Worm (Caenorhabditis elegans) whole organism, late embryonic: ENCODE results near the gene npr-2.

Experiments
- C08G9.2 ChIP-seq: sonication (generic microtip); optimal IDR thresholded peaks from 2 replicates; lab custom pipeline; 2016; ENCODE audit warnings: mild to moderate bottlenecking, missing genetic modification characterization, moderate library complexity, missing compliant biosample characterization
- C38D4.7 ChIP-seq: fragments of 200-800 bp; sonication (Bioruptor generic); optimal IDR thresholded peaks from 2 replicates; lab custom pipeline; 2018; ENCODE audit warnings: mild to moderate bottlenecking, missing genetic modification characterization, moderate library complexity, missing compliant biosample characterization
- F13H6.1 ChIP-seq: sonication (generic microtip); optimal IDR thresholded peaks from 2 replicates; lab custom pipeline; 2016; ENCODE audit warnings: missing genetic modification characterization, missing compliant biosample characterization
- T23F11.4 ChIP-seq: fragments of 200-800 bp; sonication (Bioruptor generic); optimal IDR thresholded peaks from 2 replicates; lab custom pipeline; 2018; ENCODE audit warnings: mild to moderate bottlenecking, missing genetic modification characterization, missing compliant biosample characterization
- ahr-1 ChIP-seq: sonication (generic microtip); optimal IDR thresholded peaks from 2 replicates; lab custom pipeline; 2016; ENCODE audit warnings: missing genetic modification characterization, missing compliant biosample characterization
- ama-1 ChIP-seq: fragments of 150-350 bp; optimal IDR thresholded peaks from 2 replicates; lab custom pipeline; 2014
- ceh-18 ChIP-seq: sonication (generic microtip); optimal IDR thresholded peaks from 2 replicates; lab custom pipeline; 2016; ENCODE audit warnings: missing genetic modification characterization, missing compliant biosample characterization
- ceh-2 ChIP-seq: sonication (generic microtip); optimal IDR thresholded peaks from 2 replicates; lab custom pipeline; 2016; ENCODE audit warnings: missing genotype, missing genetic modification characterization, missing compliant biosample characterization
- ceh-22 ChIP-seq: sonication (generic microtip); optimal IDR thresholded peaks from 2 replicates; lab custom pipeline; 2017; ENCODE audit warnings: missing biosample characterization, missing genetic modification characterization
- ceh-24 ChIP-seq: sonication (generic microtip); optimal IDR thresholded peaks from 2 replicates; lab custom pipeline; 2016; ENCODE audit warnings: mild to moderate bottlenecking, missing genetic modification characterization, missing compliant biosample characterization
- ceh-30 ChIP-seq: fragments of 150-350 bp; optimal IDR thresholded peaks from 2 replicates; lab custom pipeline; 2014; ENCODE audit warnings: missing biosample characterization, missing genetic modification characterization
- ceh-31 ChIP-seq: sonication (generic microtip); optimal IDR thresholded peaks from 2 replicates; lab custom pipeline; 2016; ENCODE audit warnings: missing genetic modification characterization, missing compliant biosample characterization
- ceh-45 ChIP-seq: fragments of 200-800 bp; sonication (Bioruptor generic); IDR thresholded peaks from 2 replicates; pipeline ENCODE4 v1.3.6; 2022; ENCODE audit warnings: missing genetic modification reagents, missing genetic modification characterization, missing compliant biosample characterization
- ceh-48 ChIP-seq: sonication (generic microtip); optimal IDR thresholded peaks from 2 replicates; lab custom pipeline; 2016; ENCODE audit warnings: missing genetic modification characterization, inconsistent platforms, missing compliant biosample characterization
- ceh-9 ChIP-seq: sonication (generic microtip); optimal IDR thresholded peaks from 2 replicates; lab custom pipeline; 2016; ENCODE audit warnings: mild to moderate bottlenecking, missing genetic modification characterization, inconsistent platforms, missing compliant biosample characterization
- che-1 ChIP-seq: sonication (generic microtip); optimal IDR thresholded peaks from 2 replicates; lab custom pipeline; 2016; ENCODE audit warnings: mild to moderate bottlenecking, missing genetic modification characterization, missing compliant biosample characterization
- dve-1 ChIP-seq: sonication (generic microtip); optimal IDR thresholded peaks from 2 replicates; lab custom pipeline; 2017; ENCODE audit warnings: antibody characterized with exemption, mild to moderate bottlenecking, missing genetic modification characterization, missing compliant biosample characterization
- elt-2 ChIP-seq: sonication (generic microtip); optimal IDR thresholded peaks from 2 replicates; lab custom pipeline; 2016; ENCODE audit warnings: missing genetic modification reagents, missing genetic modification characterization, missing compliant biosample characterization
- eyg-1 ChIP-seq: sonication (generic microtip); optimal IDR thresholded peaks from 2 replicates; lab custom pipeline; 2016; ENCODE audit warnings: missing genotype, missing genetic modification characterization, missing compliant biosample characterization
- fax-1 ChIP-seq: sonication (generic microtip); optimal IDR thresholded peaks from 2 replicates; lab custom pipeline; 2016; ENCODE audit warnings: missing genotype, missing genetic modification characterization, missing compliant biosample characterization
- hlh-15 ChIP-seq: sonication (generic microtip); optimal IDR thresholded peaks from 2 replicates; lab custom pipeline; 2016; ENCODE audit warnings: missing genetic modification characterization, missing compliant biosample characterization
- hlh-30 ChIP-seq: sonication (generic microtip); optimal IDR thresholded peaks from 2 replicates; lab custom pipeline; 2017; ENCODE audit warnings: antibody characterized with exemption, missing genetic modification characterization, missing compliant biosample characterization; ENCODE audit not compliant: insufficient read depth
- hlh-6 ChIP-seq: sonication (generic microtip); optimal IDR thresholded peaks from 2 replicates; lab custom pipeline; 2016; ENCODE audit warnings: missing genotype, missing genetic modification characterization, missing compliant biosample characterization
- hlh-8 ChIP-seq: sonication (generic microtip); optimal IDR thresholded peaks from 2 replicates; lab custom pipeline; 2016; ENCODE audit warnings: missing genotype, missing genetic modification characterization, missing compliant biosample characterization
- lim-6 ChIP-seq: sonication (generic microtip); optimal IDR thresholded peaks from 2 replicates; lab custom pipeline; 2016; ENCODE audit warnings: missing genetic modification characterization, missing compliant biosample characterization
- lin-11 ChIP-seq: fragments of 200-800 bp; sonication (Bioruptor generic); optimal IDR thresholded peaks from 2 replicates; lab custom pipeline; 2018; ENCODE audit warnings: mild to moderate bottlenecking, missing genetic modification characterization, missing compliant biosample characterization
- madf-2 ChIP-seq: sonication (generic microtip); optimal IDR thresholded peaks from 2 replicates; lab custom pipeline; 2017; ENCODE audit warnings: missing genetic modification characterization, missing compliant biosample characterization
- nfya-1 ChIP-seq: sonication (generic microtip); optimal IDR thresholded peaks from 2 replicates; lab custom pipeline; 2017; ENCODE audit warnings: missing genetic modification characterization, mild to moderate bottlenecking, missing compliant biosample characterization, antibody characterized with exemption, moderate library complexity
- npax-4 ChIP-seq: sonication (generic microtip); optimal IDR thresholded peaks from 2 replicates; lab custom pipeline; 2016; ENCODE audit warnings: missing genetic modification characterization, missing compliant biosample characterization
- pat-9 ChIP-seq: fragments of 200-800 bp; sonication (Bioruptor generic); optimal IDR thresholded peaks from 2 replicates; lab custom pipeline; 2018; ENCODE audit warnings: mild to moderate bottlenecking, missing genetic modification characterization, moderate library complexity, missing compliant biosample characterization
- pha-4 ChIP-seq: fragments of 150-350 bp; optimal IDR thresholded peaks from 2 replicates; lab custom pipeline; 2018; ENCODE audit warnings: missing biosample characterization, missing genetic modification reagents, missing genetic modification characterization
- pros-1 ChIP-seq: fragments of 150-350 bp; optimal IDR thresholded peaks from 2 replicates; lab custom pipeline; 2014; ENCODE audit warnings: missing biosample characterization, missing genetic modification reagents, missing genetic modification characterization
- sdc-2 ChIP-seq: sonication (generic microtip); optimal IDR thresholded peaks from 2 replicates; lab custom pipeline; 2016; ENCODE audit warnings: missing genotype, missing genetic modification characterization, missing compliant biosample characterization
- sox-2 ChIP-seq: fragments of 200-800 bp; sonication (Bioruptor generic); IDR thresholded peaks from 2 replicates; pipeline ENCODE4 v1.3.6; 2022; ENCODE audit warnings: missing genetic modification reagents, missing genetic modification characterization, missing compliant biosample characterization
- syd-9 ChIP-seq: sonication (generic microtip); optimal IDR thresholded peaks from 2 replicates; lab custom pipeline; 2016; ENCODE audit warnings: mild to moderate bottlenecking, missing genetic modification characterization, moderate library complexity, missing compliant biosample characterization
- tbx-7 ChIP-seq: sonication (generic microtip); optimal IDR thresholded peaks from 2 replicates; lab custom pipeline; 2016; ENCODE audit warnings: missing genotype, missing genetic modification characterization, missing compliant biosample characterization
- ttx-3 ChIP-seq: sonication (generic microtip); optimal IDR thresholded peaks from 2 replicates; lab custom pipeline; 2016; ENCODE audit warnings: missing genetic modification reagents, missing genetic modification characterization, missing compliant biosample characterization
- unc-86 ChIP-seq: sonication (generic microtip); optimal IDR thresholded peaks from 2 replicates; lab custom pipeline; 2016; ENCODE audit warnings: missing genetic modification characterization, missing compliant biosample characterization
- ztf-16 ChIP-seq: sonication (generic microtip); optimal IDR thresholded peaks from 2 replicates; lab custom pipeline; 2017; ENCODE audit warnings: missing genetic modification characterization, missing compliant biosample characterization

The npr-2 gene

DNA sequence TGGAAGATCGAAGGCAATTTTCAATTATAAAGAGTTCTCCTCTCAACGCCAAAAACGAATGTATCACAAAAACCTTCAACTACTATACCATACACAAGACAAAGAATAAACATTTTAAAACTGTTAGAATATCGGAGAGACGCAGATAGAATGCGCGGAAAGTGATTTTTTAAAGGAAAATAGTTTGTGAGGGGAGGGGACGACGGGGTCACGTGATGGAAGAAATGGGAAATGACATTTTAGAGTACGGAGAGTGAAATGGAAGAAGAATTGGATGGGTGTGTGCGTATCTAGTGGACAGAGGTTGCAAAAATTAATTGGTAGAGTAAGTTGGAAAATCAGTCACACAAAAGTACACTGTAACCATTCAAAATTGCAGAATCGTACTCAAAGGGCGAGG is 45.6 kb downstream of the npr-2 start:
- TF ChIP-seq nfya-1 (tag; lab: Kevin White, UChicago) (no peak), sox-2 (GFP tag; lab: Robert Waterston, UW) (no peak), eyg-1 (tag; lab: Kevin White, UChicago) (no peak), hlh-30 (tag; lab: Kevin White, UChicago) (peak; percentile 78)

DNA sequence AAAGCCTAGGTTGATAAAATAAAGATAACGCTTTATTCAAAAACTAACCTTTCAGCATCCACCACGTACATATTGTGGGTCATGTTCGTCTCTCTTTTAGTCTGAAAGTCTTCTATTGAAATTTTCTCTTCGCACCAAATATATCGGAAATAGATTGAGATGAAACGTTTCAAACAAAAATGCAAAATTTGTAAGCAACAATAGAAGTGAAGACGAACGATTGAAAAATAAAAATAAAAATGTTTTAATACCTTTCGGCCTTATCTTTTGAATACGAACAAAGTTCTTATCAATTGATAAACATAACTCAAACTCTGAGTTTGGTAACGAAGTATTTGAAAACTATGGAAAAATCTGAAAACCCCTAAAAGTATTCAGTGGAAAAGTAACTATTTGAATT is 46.9 kb downstream of the npr-2 start, which contains the start of gene F56H11.2:
Gene F56H11.2 (minus strand): TSS at position 101 of the 400 bp plus-strand sequence.
- TF ChIP-seq tbx-7: no peak
- TF ChIP-seq ceh-18 (tag; lab: Kevin White, UChicago): no peak
- no peak for TF ChIP-seq ttx-3 (tag; lab: Kevin White, UChicago)

DNA sequence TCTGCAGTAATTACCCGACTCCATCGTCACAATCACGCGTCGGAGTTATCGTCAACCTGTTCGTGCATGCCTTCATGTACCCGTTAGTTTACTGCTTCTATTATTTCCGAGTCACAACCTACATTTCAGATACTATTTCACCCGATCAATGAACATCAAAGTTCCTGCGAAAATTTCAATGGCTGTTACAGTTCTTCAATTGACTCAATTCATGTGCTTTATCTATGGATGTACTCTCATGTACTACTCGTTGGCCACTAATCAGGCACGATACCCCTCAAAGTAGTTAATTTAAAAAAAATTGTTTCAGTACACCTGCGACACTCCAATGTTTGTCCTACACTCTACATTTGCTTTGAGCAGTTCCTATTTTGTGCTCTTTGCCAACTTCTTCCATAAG is 49.2 kb downstream of the npr-2 start:
- TF ChIP-seq lim-6 (tag; lab: Kevin White, UChicago) (no peak), hlh-30 (tag; lab: Kevin White, UChicago) (no peak), C38D4.7 (no peak), ttx-3 (tag; lab: Kevin White, UChicago) (no peak), syd-9 (tag; lab: Kevin White, UChicago) (no peak), dve-1 (tag; lab: Kevin White, UChicago) (no peak), C08G9.2 (tag; lab: Kevin White, UChicago) (no peak), ceh-45 (GFP tag; lab: Robert Waterston, UW) (no peak)
- TF ChIP-seq, all 69 proteins: peak for 0

DNA sequence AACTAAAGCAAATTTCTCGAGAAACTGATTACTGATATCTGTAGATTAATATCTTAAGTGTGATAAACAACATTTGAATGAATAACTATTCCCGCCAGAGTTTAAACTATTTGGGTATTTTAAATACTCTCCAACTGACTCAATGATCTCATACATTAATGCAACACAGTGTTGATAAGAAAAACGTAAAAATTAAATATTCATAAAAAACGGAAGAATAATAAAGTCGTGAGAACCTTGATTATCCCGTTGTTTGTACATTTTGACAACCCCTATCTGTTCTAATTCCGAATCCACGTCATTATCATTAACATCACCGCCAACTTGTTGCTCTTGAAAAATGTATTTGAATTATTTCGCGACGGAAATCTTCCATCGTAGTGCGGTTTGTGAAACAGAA is 50.3 kb downstream of the npr-2 start, which contains the start of gene elo-7:
Gene elo-7 (plus strand): TSS at position 301 of the 400 bp plus-strand sequence.
- TF ChIP-seq pha-4 (tag; lab: Kevin White, UChicago) (no peak), hlh-8 (tag; lab: Kevin White, UChicago) (no peak), pros-1 (tag; lab: Kevin White, UChicago) (no peak), ztf-16 (tag; lab: Kevin White, UChicago) (no peak), che-1 (tag; lab: Kevin White, UChicago) (no peak), ahr-1 (tag; lab: Kevin White, UChicago) (no peak), T23F11.4 (GFP tag; lab: Kevin White, UChicago) (no peak), sdc-2 (no peak), ama-1 (lab: Kevin White, UChicago) (no peak), fax-1 (tag; lab: Kevin White, UChicago) (no peak), npax-4 (tag; lab: Kevin White, UChicago) (no peak), ceh-22 (no peak), F13H6.1 (no peak), C38D4.7 (no peak), hlh-15 (tag; lab: Kevin White, UChicago) (no peak), lin-11 (tag; lab: Kevin White, UChicago) (no peak), madf-2 (tag; lab: Kevin White, UChicago) (no peak), ceh-9 (tag; lab: Kevin White, UChicago) (no peak), hlh-6 (tag; lab: Kevin White, UChicago) (no peak), ceh-24 (tag; lab: Kevin White, UChicago) (no peak)
- TF ChIP-seq, all 69 proteins: peak for 0

DNA sequence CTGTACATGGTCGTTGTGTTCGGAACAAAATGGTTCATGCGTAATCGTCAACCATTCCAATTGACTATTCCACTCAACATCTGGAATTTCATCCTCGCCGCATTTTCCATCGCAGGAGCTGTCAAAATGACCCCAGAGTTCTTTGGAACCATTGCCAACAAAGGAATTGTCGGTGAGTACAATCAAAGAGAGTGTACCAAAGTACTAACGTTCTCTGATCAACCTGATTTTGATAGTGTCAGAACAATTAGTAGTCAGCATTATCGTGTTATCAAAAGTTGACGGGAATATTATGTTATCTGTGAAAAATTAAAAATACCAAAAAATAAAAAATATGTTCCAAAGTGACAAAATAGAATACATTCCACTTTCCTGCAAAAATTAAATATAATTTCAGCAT is 52.9 kb downstream of the npr-2 start:
- TF ChIP-seq elt-2 (tag; lab: Kevin White, UChicago): no peak
- TF ChIP-seq che-1 (tag; lab: Kevin White, UChicago): no peak
- no peak for TF ChIP-seq T23F11.4 (GFP tag; lab: Kevin White, UChicago)
- TF ChIP-seq npax-4 (tag; lab: Kevin White, UChicago): no peak
- TF ChIP-seq pat-9 (tag; lab: Kevin White, UChicago): no peak
- TF ChIP-seq hlh-15 (tag; lab: Kevin White, UChicago): no peak
- no peak for TF ChIP-seq ceh-24 (tag; lab: Kevin White, UChicago)
- TF ChIP-seq lin-11 (tag; lab: Kevin White, UChicago): no peak
- TF ChIP-seq fax-1 (tag; lab: Kevin White, UChicago): no peak
- TF ChIP-seq ceh-30 (tag; lab: Kevin White, UChicago): no peak
- no peak for TF ChIP-seq ceh-48 (tag; lab: Kevin White, UChicago)
- no peak for TF ChIP-seq ceh-31 (tag; lab: Kevin White, UChicago)
- no peak for TF ChIP-seq ceh-2
- TF ChIP-seq unc-86: no peak
- TF ChIP-seq, all 69 proteins: peak for 0
